Worm (Caenorhabditis elegans): ENCODE measurements around the gene Y53F4B.14.

ce11 chrII:15018923-15019322, 18.9 kb upstream of the Y53F4B.14 start, which contains the start of gene Y53F4B.12:
- TF ChIP-seq zag-1 (tag; optimal IDR thresholded peaks at IDR 0.05) (no peak), blmp-1 (tag; optimal IDR thresholded peaks at IDR 0.05; ENCODE audit: insufficient read depth) (no peak), fos-1 (tag; optimal IDR thresholded peaks at IDR 0.05) (no peak)

All from whole organism, L2 larva.